Fruit fly (Drosophila melanogaster): Measurements from ENCODE around the gene Bhmt.

DNA sequence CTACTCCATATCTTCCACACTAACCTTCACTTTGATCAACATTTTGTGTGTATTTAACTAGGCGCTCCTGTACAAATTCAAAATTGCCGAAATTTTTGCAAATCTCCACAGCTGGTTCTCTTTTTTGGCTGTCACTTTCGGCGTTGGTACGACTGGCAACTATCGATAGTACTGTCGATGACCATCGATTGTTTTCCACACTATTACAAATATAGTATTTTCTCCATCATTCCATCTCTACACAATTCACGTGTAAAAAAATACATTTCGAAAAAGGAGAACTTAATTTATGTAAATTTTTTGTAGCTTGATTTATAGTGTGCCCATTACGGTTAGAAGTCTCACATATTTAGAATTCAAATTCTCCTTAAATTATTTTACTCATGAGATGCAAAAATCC, 5.4 kb downstream of the Bhmt start, which contains the start of gene Nedd8:
- TF ChIP-seq kay (GFP tag; ENCODE audit: borderline replicate concordance) (no peak), CG7045 (GFP tag; optimal IDR thresholded peaks at IDR 0.05) (no peak), bab1 (GFP tag; optimal IDR thresholded peaks at IDR 0.05) (peak; percentile 70)
